Worm (Caenorhabditis elegans) whole organism, L2 larva: ENCODE results near the gene gplb-1.

ENCODE experiments used
- Y55F3AM.14 ChIP-seq: fragments of 200-800 bp; sonication (Bioruptor generic); optimal IDR thresholded peaks from 2 replicates; lab custom pipeline; 2018; ENCODE audit warnings: mild to moderate bottlenecking, missing genetic modification characterization, missing compliant biosample characterization
- fos-1 ChIP-seq: fragments of 150-350 bp; optimal IDR thresholded peaks from 2 replicates; lab custom pipeline; 2014; ENCODE audit warnings: missing biosample characterization, missing genetic modification characterization
- snpc-4 ChIP-seq: fragments of 150-350 bp; optimal IDR thresholded peaks from 2 replicates; lab custom pipeline; 2014; ENCODE audit warnings: missing biosample characterization, missing genetic modification characterization
- unc-62 ChIP-seq: fragments of 150-350 bp; optimal IDR thresholded peaks from 2 replicates; lab custom pipeline; 2014; ENCODE audit warnings: missing biosample characterization, missing genetic modification reagents, missing genetic modification characterization
- ztf-11 ChIP-seq: sonication (generic microtip); optimal IDR thresholded peaks from 2 replicates; lab custom pipeline; 2017; ENCODE audit warnings: missing biosample characterization, missing genetic modification characterization
- ztf-4 ChIP-seq: fragments of 150-350 bp; optimal IDR thresholded peaks from 2 replicates; lab custom pipeline; 2014; ENCODE audit warnings: missing biosample characterization, missing genetic modification characterization

DNA sequence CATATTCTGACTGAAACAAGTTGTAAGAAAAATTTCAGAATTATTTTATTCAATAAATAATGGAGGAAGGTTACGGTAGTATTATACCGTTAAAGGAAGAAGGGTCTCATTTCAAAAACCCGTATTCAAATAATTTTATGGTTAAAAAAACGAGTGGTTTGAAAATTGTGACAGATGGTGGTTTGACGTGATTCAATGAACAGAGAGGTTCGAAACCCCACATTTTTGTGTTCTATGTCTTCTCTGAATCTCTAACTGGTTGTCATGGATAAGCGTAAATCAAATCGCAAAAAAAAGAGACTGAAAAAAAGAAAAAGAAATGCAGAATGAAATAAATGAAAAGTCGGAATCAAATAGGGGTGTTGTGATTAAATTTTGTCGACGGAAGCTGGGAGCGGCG is 36.3 kb upstream of the gplb-1 start, which contains the start of gene ZK994.6:
- TF ChIP-seq fos-1 (tag; lab: Kevin White, UChicago) (no peak), Y55F3AM.14 (GFP tag; lab: Kevin White, UChicago) (no peak), ztf-11 (tag; lab: Kevin White, UChicago) (no peak), snpc-4 (tag; lab: Kevin White, UChicago) (no peak), unc-62 (GFP tag; lab: Kevin White, UChicago) (no peak), ztf-4 (tag; lab: Kevin White, UChicago) (no peak)
